Fruit fly (Drosophila melanogaster): ENCODE measurements around the gene Tpr2.

- TF ChIP-seq bab1 (GFP tag; optimal IDR thresholded peaks at IDR 0.05) (peak; percentile 50), pad (GFP tag; optimal IDR thresholded peaks at IDR 0.05) (no peak), CG7045 (GFP tag; optimal IDR thresholded peaks at IDR 0.05) (no peak), CG33017 (tag; optimal IDR thresholded peaks at IDR 0.05) (no peak), Hr96 (GFP tag; optimal IDR thresholded peaks at IDR 0.05) (no peak), kay (GFP tag; ENCODE audit: borderline replicate concordance) (no peak), tj (GFP tag; optimal IDR thresholded peaks at IDR 0.05) (no peak), CG11617 (GFP tag; optimal IDR thresholded peaks at IDR 0.05) (no peak), cic (GFP tag; optimal IDR thresholded peaks at IDR 0.05) (no peak), CG12768 (GFP tag; optimal IDR thresholded peaks at IDR 0.05) (no peak), CG1620 (GFP tag; optimal IDR thresholded peaks at IDR 0.05) (peak; percentile 11)
These were observed 3.6 kb upstream of the Tpr2 start, which contains the start of gene Nepl8 for dm6 chr2L:16487571-16488276.

All from whole organism, adult.